Worm (Caenorhabditis elegans) whole organism, late embryonic: Measurements from ENCODE around the gene Y71H2AM.1.

Experiments
- C08G9.2 ChIP-seq: sonication (generic microtip); optimal IDR thresholded peaks from 2 replicates; lab custom pipeline; 2016; ENCODE audit warnings: mild to moderate bottlenecking, missing genetic modification characterization, moderate library complexity, missing compliant biosample characterization
- F13H6.1 ChIP-seq: sonication (generic microtip); optimal IDR thresholded peaks from 2 replicates; lab custom pipeline; 2016; ENCODE audit warnings: missing genetic modification characterization, missing compliant biosample characterization
- K02D7.2 ChIP-seq: sonication (generic microtip); optimal IDR thresholded peaks from 2 replicates; lab custom pipeline; 2017; ENCODE audit warnings: mild to moderate bottlenecking, missing genetic modification characterization, missing compliant biosample characterization
- T23F11.4 ChIP-seq: fragments of 200-800 bp; sonication (Bioruptor generic); optimal IDR thresholded peaks from 2 replicates; lab custom pipeline; 2018; ENCODE audit warnings: mild to moderate bottlenecking, missing genetic modification characterization, missing compliant biosample characterization
- ahr-1 ChIP-seq: sonication (generic microtip); optimal IDR thresholded peaks from 2 replicates; lab custom pipeline; 2016; ENCODE audit warnings: missing genetic modification characterization, missing compliant biosample characterization
- ama-1 ChIP-seq: fragments of 150-350 bp; optimal IDR thresholded peaks from 2 replicates; lab custom pipeline; 2014
- ceh-14 ChIP-seq: sonication (generic microtip); optimal IDR thresholded peaks from 2 replicates; lab custom pipeline; 2016; ENCODE audit warnings: missing genotype, missing genetic modification characterization, missing compliant biosample characterization
- ceh-18 ChIP-seq: sonication (generic microtip); optimal IDR thresholded peaks from 2 replicates; lab custom pipeline; 2016; ENCODE audit warnings: missing genetic modification characterization, missing compliant biosample characterization
- ceh-19 ChIP-seq: fragments of 200-800 bp; sonication (Bioruptor generic); optimal IDR thresholded peaks from 2 replicates; lab custom pipeline; 2018; ENCODE audit warnings: mild to moderate bottlenecking, missing genetic modification characterization, missing compliant biosample characterization
- ceh-2 ChIP-seq: sonication (generic microtip); optimal IDR thresholded peaks from 2 replicates; lab custom pipeline; 2016; ENCODE audit warnings: missing genotype, missing genetic modification characterization, missing compliant biosample characterization
- ceh-30 ChIP-seq: fragments of 150-350 bp; optimal IDR thresholded peaks from 2 replicates; lab custom pipeline; 2014; ENCODE audit warnings: missing biosample characterization, missing genetic modification characterization
- ceh-31 ChIP-seq: sonication (generic microtip); optimal IDR thresholded peaks from 2 replicates; lab custom pipeline; 2016; ENCODE audit warnings: missing genetic modification characterization, missing compliant biosample characterization
- ceh-34 ChIP-seq: sonication (generic microtip); optimal IDR thresholded peaks from 2 replicates; lab custom pipeline; 2016; ENCODE audit warnings: mild to moderate bottlenecking, missing genetic modification characterization, missing compliant biosample characterization
- ceh-45 ChIP-seq: fragments of 200-800 bp; sonication (Bioruptor generic); IDR thresholded peaks from 2 replicates; pipeline ENCODE4 v1.3.6; 2022; ENCODE audit warnings: missing genetic modification reagents, missing genetic modification characterization, missing compliant biosample characterization
- ceh-6 ChIP-seq: fragments of 200-800 bp; sonication (Bioruptor generic); optimal IDR thresholded peaks from 2 replicates; lab custom pipeline; 2018; ENCODE audit warnings: mild to moderate bottlenecking, missing genetic modification characterization, missing compliant biosample characterization
- dve-1 ChIP-seq: sonication (generic microtip); optimal IDR thresholded peaks from 2 replicates; lab custom pipeline; 2017; ENCODE audit warnings: antibody characterized with exemption, mild to moderate bottlenecking, missing genetic modification characterization, missing compliant biosample characterization
- elt-4 ChIP-seq: sonication (generic microtip); optimal IDR thresholded peaks from 2 replicates; lab custom pipeline; 2016; ENCODE audit warnings: missing genetic modification characterization, missing compliant biosample characterization
- eyg-1 ChIP-seq: sonication (generic microtip); optimal IDR thresholded peaks from 2 replicates; lab custom pipeline; 2016; ENCODE audit warnings: missing genotype, missing genetic modification characterization, missing compliant biosample characterization
- fkh-6 ChIP-seq: sonication (generic microtip); optimal IDR thresholded peaks from 2 replicates; lab custom pipeline; 2016; ENCODE audit warnings: missing genetic modification characterization, missing compliant biosample characterization
- hlh-15 ChIP-seq: sonication (generic microtip); optimal IDR thresholded peaks from 2 replicates; lab custom pipeline; 2016; ENCODE audit warnings: missing genetic modification characterization, missing compliant biosample characterization
- hlh-30 ChIP-seq: sonication (generic microtip); optimal IDR thresholded peaks from 2 replicates; lab custom pipeline; 2017; ENCODE audit warnings: antibody characterized with exemption, missing genetic modification characterization, missing compliant biosample characterization; ENCODE audit not compliant: insufficient read depth
- hlh-8 ChIP-seq: sonication (generic microtip); optimal IDR thresholded peaks from 2 replicates; lab custom pipeline; 2016; ENCODE audit warnings: missing genotype, missing genetic modification characterization, missing compliant biosample characterization
- lin-11 ChIP-seq: fragments of 200-800 bp; sonication (Bioruptor generic); optimal IDR thresholded peaks from 2 replicates; lab custom pipeline; 2018; ENCODE audit warnings: mild to moderate bottlenecking, missing genetic modification characterization, missing compliant biosample characterization
- madf-2 ChIP-seq: sonication (generic microtip); optimal IDR thresholded peaks from 2 replicates; lab custom pipeline; 2017; ENCODE audit warnings: missing genetic modification characterization, missing compliant biosample characterization
- nfya-1 ChIP-seq: sonication (generic microtip); optimal IDR thresholded peaks from 2 replicates; lab custom pipeline; 2017; ENCODE audit warnings: missing genetic modification characterization, mild to moderate bottlenecking, missing compliant biosample characterization, antibody characterized with exemption, moderate library complexity
- nhr-11 ChIP-seq: fragments of 150-350 bp; optimal IDR thresholded peaks from 2 replicates; lab custom pipeline; 2014; ENCODE audit warnings: missing biosample characterization, missing genetic modification characterization
- pat-9 ChIP-seq: fragments of 200-800 bp; sonication (Bioruptor generic); optimal IDR thresholded peaks from 2 replicates; lab custom pipeline; 2018; ENCODE audit warnings: mild to moderate bottlenecking, missing genetic modification characterization, moderate library complexity, missing compliant biosample characterization
- pax-1 ChIP-seq: fragments of 150-350 bp; optimal IDR thresholded peaks from 2 replicates; lab custom pipeline; 2014; ENCODE audit warnings: missing biosample characterization, missing genetic modification characterization
- pha-4 ChIP-seq: fragments of 150-350 bp; optimal IDR thresholded peaks from 2 replicates; lab custom pipeline; 2018; ENCODE audit warnings: missing biosample characterization, missing genetic modification reagents, missing genetic modification characterization
- sdc-2 ChIP-seq: sonication (generic microtip); optimal IDR thresholded peaks from 2 replicates; lab custom pipeline; 2016; ENCODE audit warnings: missing genotype, missing genetic modification characterization, missing compliant biosample characterization
- unc-3 ChIP-seq, 2 experiments: fragments of 200-800 bp in 1 of 2; sonication (Bioruptor generic) in 1 of 2; sonication (generic microtip) in 1 of 2; conservative IDR thresholded peaks in 1 of 2; optimal IDR thresholded peaks in 1 of 2; 2 replicates each; pipeline versions ENCODE4 v1.3.6 to Lab custom; 2016 to 2022; ENCODE audit warnings: missing compliant biosample characterization in 2 of 2, missing genetic modification characterization in 2 of 2, missing genetic modification reagents in 1 of 2
- unc-42 ChIP-seq: sonication (generic microtip); optimal IDR thresholded peaks from 2 replicates; lab custom pipeline; 2016; ENCODE audit warnings: missing genotype, missing genetic modification characterization, missing compliant biosample characterization
- unc-86 ChIP-seq: sonication (generic microtip); optimal IDR thresholded peaks from 2 replicates; lab custom pipeline; 2016; ENCODE audit warnings: missing genetic modification characterization, missing compliant biosample characterization
- zip-5 ChIP-seq: sonication (generic microtip); optimal IDR thresholded peaks from 2 replicates; lab custom pipeline; 2016; ENCODE audit warnings: missing genetic modification characterization, missing compliant biosample characterization
- ztf-16 ChIP-seq: sonication (generic microtip); optimal IDR thresholded peaks from 2 replicates; lab custom pipeline; 2017; ENCODE audit warnings: missing genetic modification characterization, missing compliant biosample characterization

Y71H2AM.1 gene

ce11 chrIII:2800743-2801142, 26.1 kb upstream of the Y71H2AM.1 start:
- TF ChIP-seq ceh-2 (tag; lab: Kevin White, UChicago) (no peak), unc-3 (GFP tag; conservative IDR thresholded peaks at IDR 0.05; lab: Robert Waterston, UW) (no peak), unc-3 (tag; optimal IDR thresholded peaks at IDR 0.05; lab: Kevin White, UChicago) (no peak), pha-4 (tag; lab: Kevin White, UChicago) (no peak), F13H6.1 (no peak), hlh-30 (tag; lab: Kevin White, UChicago) (no peak), ceh-6 (no peak), unc-86 (no peak), C08G9.2 (tag; lab: Kevin White, UChicago) (no peak), ceh-14 (tag; lab: Kevin White, UChicago) (no peak), elt-4 (tag; lab: Kevin White, UChicago) (no peak), sdc-2 (tag; lab: Kevin White, UChicago) (no peak), T23F11.4 (GFP tag; lab: Kevin White, UChicago) (no peak), zip-5 (no peak), dve-1 (no peak), hlh-8 (no peak), ztf-16 (tag; lab: Kevin White, UChicago) (no peak), ceh-45 (GFP tag; lab: Robert Waterston, UW) (no peak), fkh-6 (tag; lab: Kevin White, UChicago) (no peak)

DNA sequence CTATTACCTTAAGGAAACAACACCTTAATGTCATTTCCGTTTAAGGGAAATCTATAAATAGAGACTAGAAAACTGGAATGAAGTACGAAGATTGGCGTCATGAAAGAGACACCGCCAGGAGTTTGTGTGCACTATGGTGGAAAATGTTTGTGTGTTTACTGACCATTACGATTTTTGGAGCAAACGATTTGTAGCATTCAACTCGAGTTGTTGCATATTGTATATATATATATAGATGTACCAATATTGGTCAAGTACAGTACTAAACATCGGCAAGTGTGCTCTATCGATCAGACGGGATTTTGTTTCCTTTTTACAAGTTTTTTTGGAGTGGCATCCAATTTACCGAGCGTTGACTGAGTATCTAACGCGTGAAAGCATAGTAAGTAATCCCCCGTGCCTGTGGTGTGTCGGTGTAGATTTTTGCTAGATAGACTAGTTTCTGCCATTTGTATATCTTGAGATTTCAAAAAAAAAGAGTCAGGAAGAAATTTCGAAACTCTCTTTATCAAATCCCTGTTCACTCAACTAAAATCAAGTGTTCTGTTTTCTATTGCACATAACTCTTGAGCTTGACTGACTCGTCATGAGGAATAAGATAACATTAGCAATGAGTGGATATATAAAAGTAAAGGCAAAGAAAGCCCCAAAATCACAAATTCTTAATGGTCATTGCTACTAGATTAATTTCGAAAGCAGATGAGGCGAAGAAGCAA, 24.9 kb upstream of the Y71H2AM.1 start, which contains the start of the genes twk-45 and Y71H2AM.25:
twk-45 (minus strand) TSS at position 101 of the 716 bp plus-strand sequence.
Y71H2AM.25 (plus strand) TSS at position 666 of the 716 bp plus-strand sequence.
- no peak for TF ChIP-seq eyg-1 (tag; lab: Kevin White, UChicago)
- TF ChIP-seq ceh-30 (tag; lab: Kevin White, UChicago) = no peak
- TF ChIP-seq ceh-34 = no peak
- TF ChIP-seq hlh-15 = no peak
- TF ChIP-seq ahr-1 (tag; lab: Kevin White, UChicago) = no peak
- TF ChIP-seq ceh-31 = no peak
- no peak for TF ChIP-seq pat-9 (tag; lab: Kevin White, UChicago)
- no peak for TF ChIP-seq madf-2 (tag; lab: Kevin White, UChicago)
- no peak for TF ChIP-seq ceh-6
- TF ChIP-seq K02D7.2 (tag; lab: Kevin White, UChicago) = no peak

ce11 chrIII:2804461-2804860, 22.4 kb upstream of the Y71H2AM.1 start:
- TF ChIP-seq hlh-30 (tag; lab: Kevin White, UChicago) (peak; percentile 95), ama-1 (lab: Kevin White, UChicago) (no peak)

ce11 chrIII:2805084-2805483, 21.8 kb upstream of the Y71H2AM.1 start, which contains the start of gene Y71H2AM.3:
TSS of gene Y71H2AM.3 (plus strand) at chrIII:2805430.
- TF ChIP-seq hlh-15 (no peak), nfya-1 (peak; percentile 9), ceh-14 (tag; lab: Kevin White, UChicago) (no peak), ceh-18 (tag; lab: Kevin White, UChicago) (no peak), pax-1 (no peak), ceh-19 (GFP tag; lab: Kevin White, UChicago) (no peak), lin-11 (tag; lab: Kevin White, UChicago) (no peak), unc-42 (tag; lab: Kevin White, UChicago) (peak; percentile 52), nhr-11 (no peak)
